Worm (Caenorhabditis elegans) whole organism, early embryonic: ENCODE measurements around the gene F47G9.6.

ENCODE experiments used
- B0310.2 ChIP-seq: sonication (generic microtip); optimal IDR thresholded peaks from 2 replicates; lab custom pipeline; 2016; ENCODE audit warnings: mild to moderate bottlenecking, missing genetic modification characterization, missing compliant biosample characterization
- F13C5.2 ChIP-seq: sonication (generic microtip); optimal IDR thresholded peaks from 2 replicates; lab custom pipeline; 2017; ENCODE audit warnings: mild to moderate bottlenecking, missing genetic modification characterization, inconsistent platforms, missing compliant biosample characterization
- aly-1 ChIP-seq: sonication (generic microtip); optimal IDR thresholded peaks from 2 replicates; lab custom pipeline; 2016; ENCODE audit warnings: missing genetic modification characterization, missing compliant biosample characterization
- ama-1 ChIP-seq: fragments of 150-350 bp; optimal IDR thresholded peaks from 2 replicates; lab custom pipeline; 2014
- ceh-13 ChIP-seq: fragments of 200-800 bp; sonication (Bioruptor generic); optimal IDR thresholded peaks from 2 replicates; lab custom pipeline; 2018; ENCODE audit warnings: mild to moderate bottlenecking, missing genetic modification characterization, missing compliant biosample characterization
- ceh-36 ChIP-seq: sonication (generic microtip); optimal IDR thresholded peaks from 2 replicates; lab custom pipeline; 2016; ENCODE audit warnings: missing genetic modification characterization, inconsistent platforms, missing compliant biosample characterization
- ets-7 ChIP-seq: sonication (generic microtip); optimal IDR thresholded peaks from 2 replicates; lab custom pipeline; 2016; ENCODE audit warnings: missing genotype, missing genetic modification characterization, missing compliant biosample characterization
- flt-1 ChIP-seq: fragments of 200-800 bp; sonication (Bioruptor generic); IDR thresholded peaks from 2 replicates; pipeline ENCODE4 v1.3.6; 2022; ENCODE audit warnings: missing genetic modification characterization, missing compliant biosample characterization
- hmbx-1 ChIP-seq: sonication (generic microtip); optimal IDR thresholded peaks from 2 replicates; lab custom pipeline; 2016; ENCODE audit warnings: mild to moderate bottlenecking, missing genetic modification characterization, missing compliant biosample characterization
- hmg-4 ChIP-seq: fragments of 200-800 bp; sonication (Bioruptor generic); optimal IDR thresholded peaks from 2 replicates; lab custom pipeline; 2018; ENCODE audit warnings: mild to moderate bottlenecking, missing genetic modification characterization, missing compliant biosample characterization
- hnd-1 ChIP-seq: sonication (generic microtip); optimal IDR thresholded peaks from 2 replicates; lab custom pipeline; 2016; ENCODE audit warnings: missing genetic modification characterization, missing compliant biosample characterization
- pes-1 ChIP-seq: fragments of 200-800 bp; sonication (Bioruptor generic); IDR thresholded peaks from 2 replicates; pipeline ENCODE4 v1.3.6; 2022; ENCODE audit warnings: missing genetic modification reagents, missing genetic modification characterization, missing compliant biosample characterization
- scrt-1 ChIP-seq: fragments of 200-800 bp; sonication (Bioruptor generic); IDR thresholded peaks from 2 replicates; pipeline ENCODE4 v1.3.6; 2022; ENCODE audit warnings: missing genetic modification characterization, missing compliant biosample characterization
- sea-1 ChIP-seq: fragments of 200-800 bp; sonication (Bioruptor generic); conservative IDR thresholded peaks from 2 replicates; pipeline ENCODE4 v1.3.6; 2022; ENCODE audit warnings: missing genetic modification characterization, missing compliant biosample characterization
- tbx-11 ChIP-seq: fragments of 200-800 bp; sonication (Bioruptor generic); IDR thresholded peaks from 2 replicates; pipeline ENCODE4 v1.3.6; 2022; ENCODE audit warnings: missing genetic modification characterization, missing compliant biosample characterization
- tbx-37 ChIP-seq: fragments of 200-800 bp; sonication (Bioruptor generic); conservative IDR thresholded peaks from 2 replicates; pipeline ENCODE4 v1.3.6; 2022; ENCODE audit warnings: missing genetic modification reagents, missing genetic modification characterization, missing compliant biosample characterization
- tra-4 ChIP-seq: sonication (generic microtip); optimal IDR thresholded peaks from 2 replicates; lab custom pipeline; 2017; ENCODE audit warnings: missing genetic modification characterization, missing compliant biosample characterization

The F47G9.6 gene

DNA sequence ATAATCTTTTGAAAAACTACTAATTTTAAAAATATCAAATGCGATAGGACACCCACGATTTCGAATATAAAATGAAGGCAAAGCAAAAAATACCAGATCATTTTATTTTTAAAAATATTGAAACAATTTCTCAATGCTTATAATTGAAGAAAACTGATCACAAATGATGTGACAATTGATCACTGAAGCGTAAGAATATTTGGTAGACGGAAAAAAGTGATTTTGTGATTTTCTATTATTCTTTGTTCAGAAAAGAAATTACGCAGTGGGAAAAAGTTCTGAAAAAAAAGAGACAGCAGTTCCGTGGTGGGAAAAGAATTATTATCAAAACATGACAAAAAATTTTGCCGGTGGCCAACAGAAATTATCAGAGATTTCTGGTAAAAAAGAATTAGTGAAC is 30.6 kb upstream of the F47G9.6 start, which contains the start of gene T03F7.5:
T03F7.5 (minus strand) TSS at position 101 of the 400 bp plus-strand sequence.
- TF ChIP-seq ets-7 (tag; lab: Kevin White, UChicago) (no peak), B0310.2 (tag; lab: Kevin White, UChicago) (no peak), tra-4 (tag; lab: Kevin White, UChicago) (no peak), aly-1 (tag; lab: Kevin White, UChicago) (no peak), ceh-13 (GFP tag; lab: Kevin White, UChicago) (no peak), sea-1 (GFP tag; lab: Robert Waterston, UW) (no peak), pes-1 (GFP tag; lab: Robert Waterston, UW) (no peak), F13C5.2 (no peak), hnd-1 (tag; lab: Kevin White, UChicago) (no peak), hmg-4 (GFP tag; lab: Kevin White, UChicago) (no peak), ama-1 (no peak), ceh-36 (no peak), flt-1 (GFP tag; lab: Robert Waterston, UW) (no peak), scrt-1 (GFP tag; lab: Robert Waterston, UW) (no peak), hmbx-1 (no peak), tbx-37 (GFP tag; lab: Robert Waterston, UW) (no peak), tbx-11 (GFP tag; lab: Robert Waterston, UW) (no peak)

DNA sequence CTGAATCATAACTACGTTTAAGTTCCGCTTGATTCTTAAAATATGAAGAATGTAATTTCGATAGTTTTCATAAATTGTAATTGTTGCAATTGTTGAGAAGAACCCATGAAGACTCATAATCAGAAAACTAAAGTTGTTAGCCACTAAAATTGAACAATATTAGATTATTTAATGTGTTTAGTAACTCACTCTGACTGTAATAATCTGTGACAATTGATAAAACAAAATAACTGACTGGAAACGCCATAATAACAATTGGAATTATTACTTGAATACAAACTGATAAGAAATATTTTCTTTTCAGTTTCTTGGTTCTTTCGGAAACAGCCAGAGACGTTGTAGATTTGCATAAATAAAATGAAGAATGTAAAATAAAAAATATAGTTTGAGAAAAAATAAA is 29.8 kb upstream of the F47G9.6 start:
- TF ChIP-seq hnd-1 (tag; lab: Kevin White, UChicago) (no peak), aly-1 (tag; lab: Kevin White, UChicago) (no peak), ceh-13 (GFP tag; lab: Kevin White, UChicago) (no peak), sea-1 (GFP tag; lab: Robert Waterston, UW) (no peak), B0310.2 (tag; lab: Kevin White, UChicago) (no peak), F13C5.2 (no peak), hmbx-1 (no peak), ceh-36 (no peak), ama-1 (no peak), tbx-37 (GFP tag; lab: Robert Waterston, UW) (no peak)

DNA sequence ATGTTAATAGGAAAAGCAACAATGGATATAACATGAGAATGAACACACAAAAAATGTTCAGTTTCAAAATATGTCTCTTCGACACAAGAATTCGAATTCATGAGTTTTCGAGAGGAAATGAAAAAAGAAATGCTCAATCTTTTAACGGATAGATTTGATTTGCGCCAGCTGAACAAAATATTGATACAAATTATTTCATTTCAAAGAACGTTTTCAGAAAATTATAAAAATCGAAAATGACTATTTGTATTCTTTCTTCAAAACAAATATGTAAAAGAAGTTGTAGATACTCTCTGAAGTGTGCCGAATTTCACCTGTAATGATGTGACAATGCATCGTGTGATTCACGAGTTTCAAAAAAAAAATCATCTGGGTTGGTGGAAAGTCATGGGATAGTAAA is 28.7 kb upstream of the F47G9.6 start, which contains the start of gene srh-47:
srh-47 (minus strand) TSS at position 101 of the 400 bp plus-strand sequence.
- TF ChIP-seq flt-1 (GFP tag; lab: Robert Waterston, UW) (no peak), pes-1 (GFP tag; lab: Robert Waterston, UW) (no peak), hmg-4 (GFP tag; lab: Kevin White, UChicago) (no peak), B0310.2 (tag; lab: Kevin White, UChicago) (no peak), tbx-37 (GFP tag; lab: Robert Waterston, UW) (no peak), hnd-1 (tag; lab: Kevin White, UChicago) (no peak), ceh-13 (GFP tag; lab: Kevin White, UChicago) (no peak), ceh-36 (no peak), tra-4 (tag; lab: Kevin White, UChicago) (no peak), sea-1 (GFP tag; lab: Robert Waterston, UW) (no peak), ama-1 (no peak), scrt-1 (GFP tag; lab: Robert Waterston, UW) (no peak), tbx-11 (GFP tag; lab: Robert Waterston, UW) (no peak), F13C5.2 (no peak)

DNA sequence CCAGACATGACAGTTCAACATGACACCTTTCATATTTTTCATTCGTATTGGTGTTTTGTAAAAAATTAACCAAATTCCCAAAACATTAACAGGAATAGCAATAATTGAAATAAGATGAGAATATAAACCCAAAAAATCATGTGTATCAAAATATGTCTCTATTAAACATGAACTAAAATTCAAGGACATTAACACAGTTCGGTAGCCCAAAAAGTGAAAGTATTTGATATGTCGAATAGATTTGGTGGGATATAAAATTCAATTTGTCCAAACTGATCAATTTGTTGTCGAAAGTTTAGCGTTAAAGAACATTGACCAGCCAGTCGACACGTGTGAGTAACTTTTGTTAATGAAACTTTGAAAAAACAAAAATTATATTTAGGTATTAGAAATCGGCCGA is 26.5 kb upstream of the F47G9.6 start, which contains the start of gene srh-46:
srh-46 (minus strand) TSS at position 189 of the 400 bp plus-strand sequence.
- TF ChIP-seq scrt-1 (GFP tag; lab: Robert Waterston, UW) (no peak), B0310.2 (tag; lab: Kevin White, UChicago) (no peak), ets-7 (tag; lab: Kevin White, UChicago) (no peak), flt-1 (GFP tag; lab: Robert Waterston, UW) (no peak), hmbx-1 (no peak)

DNA sequence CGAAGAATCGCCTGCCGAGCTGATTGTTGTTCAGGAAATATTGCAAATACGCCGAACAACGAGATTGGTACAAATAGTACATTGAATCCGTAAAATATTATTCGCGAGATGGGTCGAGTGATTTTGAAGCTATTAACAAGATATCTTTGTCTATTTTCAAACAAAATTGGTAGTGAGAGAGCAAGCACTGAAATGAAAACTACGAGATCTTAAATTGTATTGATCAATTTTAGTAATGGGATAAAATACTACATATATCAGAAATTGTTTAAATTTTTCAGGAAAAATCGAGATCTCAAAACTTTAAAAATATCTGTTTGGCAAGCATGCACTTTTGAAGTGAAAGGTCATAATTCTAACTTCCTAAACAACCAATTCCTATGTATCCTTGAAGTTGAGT is 25.0 kb upstream of the F47G9.6 start:
- no peak for TF ChIP-seq flt-1 (GFP tag; lab: Robert Waterston, UW)
- TF ChIP-seq ets-7 (tag; lab: Kevin White, UChicago): no peak
- TF ChIP-seq ceh-13 (GFP tag; lab: Kevin White, UChicago): no peak
- TF ChIP-seq ceh-36: no peak
- no peak for TF ChIP-seq aly-1 (tag; lab: Kevin White, UChicago)
- no peak for TF ChIP-seq hnd-1 (tag; lab: Kevin White, UChicago)
- no peak for TF ChIP-seq B0310.2 (tag; lab: Kevin White, UChicago)
- TF ChIP-seq hmg-4 (GFP tag; lab: Kevin White, UChicago): no peak
- TF ChIP-seq tbx-37 (GFP tag; lab: Robert Waterston, UW): no peak
- TF ChIP-seq F13C5.2: no peak
- no peak for TF ChIP-seq sea-1 (GFP tag; lab: Robert Waterston, UW)
- TF ChIP-seq ama-1: no peak
- no peak for TF ChIP-seq hmbx-1
- TF ChIP-seq tbx-11 (GFP tag; lab: Robert Waterston, UW): no peak
- TF ChIP-seq pes-1 (GFP tag; lab: Robert Waterston, UW): no peak

DNA sequence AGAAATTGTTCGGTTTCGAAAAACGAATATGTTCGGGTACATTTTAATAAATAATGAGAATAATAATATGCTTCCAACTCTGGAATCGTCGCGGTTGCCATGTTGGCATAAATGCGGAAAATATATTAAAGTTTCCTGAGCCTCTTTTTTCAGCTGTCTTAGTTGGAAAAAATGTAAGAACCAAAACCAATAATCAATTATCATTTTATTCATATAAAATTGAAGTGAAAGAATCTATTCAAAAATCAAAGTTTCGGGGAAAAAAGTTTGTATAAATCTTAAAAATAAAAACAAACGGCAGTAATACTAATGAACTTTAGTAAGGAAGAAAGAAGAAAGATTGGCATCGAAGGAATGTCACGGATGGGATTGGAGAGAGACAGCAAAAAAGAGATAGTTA is 24.3 kb upstream of the F47G9.6 start, which contains the start of gene srh-45:
srh-45 (minus strand) TSS at position 101 of the 400 bp plus-strand sequence.
- TF ChIP-seq tbx-11 (GFP tag; lab: Robert Waterston, UW): no peak

DNA sequence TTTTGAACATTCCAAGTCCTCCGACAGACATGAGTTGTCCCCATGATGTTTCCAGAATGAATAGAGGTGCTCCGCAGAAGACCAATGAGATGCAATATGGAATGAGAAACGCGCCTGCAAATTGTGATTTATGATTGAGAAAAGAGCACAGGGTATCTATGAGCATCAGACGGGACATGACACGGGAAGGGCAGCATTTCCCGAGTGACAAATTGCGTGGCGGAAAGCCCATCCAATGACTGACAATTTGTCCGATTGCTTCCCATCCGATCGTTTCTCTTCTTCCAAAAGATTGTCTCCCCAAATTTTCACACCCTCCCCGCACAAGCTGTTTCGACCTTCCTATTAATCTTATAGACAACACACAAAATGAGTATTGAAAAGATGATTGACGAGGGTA is 21.4 kb upstream of the F47G9.6 start:
- TF ChIP-seq flt-1 (GFP tag; lab: Robert Waterston, UW) (no peak), B0310.2 (tag; lab: Kevin White, UChicago) (no peak), F13C5.2 (no peak), hnd-1 (tag; lab: Kevin White, UChicago) (no peak), aly-1 (tag; lab: Kevin White, UChicago) (no peak), ceh-36 (no peak), tra-4 (tag; lab: Kevin White, UChicago) (no peak), ama-1 (no peak), ceh-13 (GFP tag; lab: Kevin White, UChicago) (no peak), ets-7 (tag; lab: Kevin White, UChicago) (no peak), hmbx-1 (no peak), pes-1 (GFP tag; lab: Robert Waterston, UW) (no peak), tbx-11 (GFP tag; lab: Robert Waterston, UW) (no peak), scrt-1 (GFP tag; lab: Robert Waterston, UW) (no peak), hmg-4 (GFP tag; lab: Kevin White, UChicago) (no peak), sea-1 (GFP tag; lab: Robert Waterston, UW) (no peak), tbx-37 (GFP tag; lab: Robert Waterston, UW) (no peak)
